Worm (Caenorhabditis elegans): Measurements from ENCODE around the gene C29E4.12.

Gene C29E4.12

DNA sequence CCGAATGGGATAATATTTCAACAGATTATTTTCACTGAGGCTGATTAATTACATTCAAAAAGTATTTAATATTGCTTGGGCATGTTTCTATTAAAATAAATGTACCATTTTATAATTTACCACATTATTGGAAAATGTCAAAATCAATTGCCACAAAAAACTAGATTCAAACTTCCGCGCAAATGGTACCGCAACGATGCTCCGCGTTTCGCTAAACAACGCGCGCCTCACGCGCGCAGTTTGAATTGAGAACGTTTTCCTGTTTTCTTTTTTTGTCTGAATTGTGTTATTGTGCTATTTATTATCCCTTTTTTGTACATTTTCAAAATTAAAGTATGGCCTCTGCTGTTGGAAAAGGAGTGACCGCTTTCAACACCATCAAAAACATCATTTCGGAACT, at the start of gene C29E4.12:
Gene C29E4.12 (plus strand): TSS at position 333 of the 400 bp plus-strand sequence.
- TF ChIP-seq B0310.2 (tag; optimal IDR thresholded peaks at IDR 0.05) (no peak), flt-1 (GFP tag; IDR thresholded peaks at IDR 0.05) (no peak), hmbx-1 (tag; optimal IDR thresholded peaks at IDR 0.05) (no peak), tra-4 (tag; optimal IDR thresholded peaks at IDR 0.05) (no peak), sea-1 (GFP tag; conservative IDR thresholded peaks at IDR 0.05) (no peak), scrt-1 (GFP tag; IDR thresholded peaks at IDR 0.05) (no peak), ama-1 (optimal IDR thresholded peaks at IDR 0.05) (no peak), aly-1 (tag; optimal IDR thresholded peaks at IDR 0.05) (no peak), ets-7 (tag; optimal IDR thresholded peaks at IDR 0.05) (no peak), hmg-4 (GFP tag; optimal IDR thresholded peaks at IDR 0.05) (no peak), F13C5.2 (tag; optimal IDR thresholded peaks at IDR 0.05) (no peak), tbx-37 (GFP tag; conservative IDR thresholded peaks at IDR 0.05) (no peak; the same call in 1 of the 2 replicates)

DNA sequence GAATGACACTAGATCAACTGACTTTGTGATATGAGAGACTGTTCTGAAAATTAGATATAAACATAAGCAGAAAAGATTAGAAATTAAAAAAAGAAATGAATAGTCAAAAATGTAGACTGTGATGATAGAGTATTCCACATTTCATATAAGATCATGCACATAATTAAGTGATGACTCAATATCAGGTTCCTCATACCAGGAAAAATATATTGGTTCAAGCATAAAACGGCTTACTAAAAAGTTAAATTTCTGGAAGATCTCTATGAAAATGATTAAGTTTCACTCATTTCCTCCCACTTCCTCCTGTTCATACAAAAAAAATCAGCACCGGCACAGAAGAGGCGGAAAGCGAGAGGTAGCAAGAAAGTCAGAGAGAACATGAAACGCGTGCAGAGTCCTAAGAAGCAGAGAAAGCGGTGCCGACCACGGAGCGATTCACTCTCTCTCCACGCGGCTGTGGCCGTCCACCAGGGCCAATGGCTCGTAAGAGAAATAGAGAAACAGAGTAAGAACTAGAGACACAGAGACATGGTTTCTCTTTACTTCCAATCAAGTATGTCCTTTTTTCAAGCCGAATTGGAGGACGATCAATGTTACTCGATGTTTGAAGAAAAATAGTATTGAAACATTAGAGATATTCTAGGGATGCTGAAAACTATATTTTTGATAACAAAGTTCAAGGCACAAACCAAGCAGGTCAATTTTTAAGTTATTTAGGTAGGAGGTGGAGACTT, 49.2 kb upstream of the C29E4.12 start, which contains the start of the genes ZK688.5 and fahd-1:
Gene ZK688.5 (minus strand): TSS at position 51 of the 734 bp plus-strand sequence.
Gene fahd-1 (plus strand): TSS at position 684 of the 734 bp plus-strand sequence.
- TF ChIP-seq F13C5.2 (tag; optimal IDR thresholded peaks at IDR 0.05) (peak; percentile 10), ceh-36 (tag; optimal IDR thresholded peaks at IDR 0.05) (no peak), sea-1 (GFP tag; conservative IDR thresholded peaks at IDR 0.05) (peak; percentile 58; the same call in 1 of the 2 replicates), ceh-13 (GFP tag; optimal IDR thresholded peaks at IDR 0.05) (no peak)

DNA sequence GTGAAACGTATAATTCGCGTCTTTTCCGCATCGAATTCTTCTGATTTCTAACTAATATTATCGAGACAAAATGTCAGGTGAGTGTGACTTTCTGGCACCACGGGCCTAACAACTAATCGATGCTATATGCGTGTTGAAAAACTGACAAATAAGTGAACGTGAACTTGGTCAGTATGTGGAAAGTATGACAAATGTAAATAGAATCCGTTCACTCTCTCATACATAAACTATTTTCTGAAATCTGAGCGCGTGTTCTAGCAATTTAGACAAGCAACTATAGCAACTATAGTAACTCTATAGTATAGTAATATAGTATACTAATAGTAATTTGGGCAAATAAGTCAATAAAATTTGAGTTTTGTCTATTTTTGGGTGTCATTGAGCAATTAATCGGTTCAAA, 48.6 kb upstream of the C29E4.12 start:
- TF ChIP-seq hmbx-1 (tag; optimal IDR thresholded peaks at IDR 0.05) = no peak
- TF ChIP-seq sea-1 (GFP tag; conservative IDR thresholded peaks at IDR 0.05) = no peak
- TF ChIP-seq ets-7 (tag; optimal IDR thresholded peaks at IDR 0.05) = no peak
- TF ChIP-seq tbx-11 (GFP tag; IDR thresholded peaks at IDR 0.05) = no peak
- no peak for TF ChIP-seq scrt-1 (GFP tag; IDR thresholded peaks at IDR 0.05)
- TF ChIP-seq hmg-4 (GFP tag; optimal IDR thresholded peaks at IDR 0.05) = no peak
- no peak for TF ChIP-seq ceh-36 (tag; optimal IDR thresholded peaks at IDR 0.05)
- TF ChIP-seq hnd-1 (tag; optimal IDR thresholded peaks at IDR 0.05) = no peak
- no peak for TF ChIP-seq aly-1 (tag; optimal IDR thresholded peaks at IDR 0.05)
- no peak for TF ChIP-seq pes-1 (GFP tag; IDR thresholded peaks at IDR 0.05)
- no peak for TF ChIP-seq tbx-37 (GFP tag; conservative IDR thresholded peaks at IDR 0.05)
- no peak for TF ChIP-seq ceh-13 (GFP tag; optimal IDR thresholded peaks at IDR 0.05)
- no peak for TF ChIP-seq ama-1 (optimal IDR thresholded peaks at IDR 0.05)
- no peak for TF ChIP-seq B0310.2 (tag; optimal IDR thresholded peaks at IDR 0.05)
- no peak for TF ChIP-seq tra-4 (tag; optimal IDR thresholded peaks at IDR 0.05)
- TF ChIP-seq flt-1 (GFP tag; IDR thresholded peaks at IDR 0.05) = no peak
- TF ChIP-seq F13C5.2 (tag; optimal IDR thresholded peaks at IDR 0.05) = no peak

DNA sequence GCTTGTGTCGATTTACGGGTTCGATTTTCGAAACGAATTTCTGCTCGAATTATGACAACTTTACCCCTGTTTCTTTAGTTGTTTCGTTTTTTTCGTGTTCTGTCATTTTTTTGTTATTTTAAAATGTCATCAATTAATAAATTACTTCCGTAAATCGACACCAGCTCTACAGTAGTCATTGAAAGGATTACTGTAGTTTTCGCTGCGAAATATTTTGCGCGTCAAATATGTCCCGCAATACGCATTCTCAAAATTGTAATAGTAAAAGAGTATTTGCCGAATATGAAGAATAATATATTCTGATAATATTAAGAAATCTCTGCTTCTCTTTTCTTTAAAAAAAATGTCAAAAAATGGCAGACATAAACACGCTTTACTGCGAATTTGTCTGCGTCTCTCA, 47.7 kb upstream of the C29E4.12 start:
- TF ChIP-seq ceh-13 (GFP tag; optimal IDR thresholded peaks at IDR 0.05) (no peak), B0310.2 (tag; optimal IDR thresholded peaks at IDR 0.05) (no peak), scrt-1 (GFP tag; IDR thresholded peaks at IDR 0.05) (no peak), aly-1 (tag; optimal IDR thresholded peaks at IDR 0.05) (no peak), ceh-36 (tag; optimal IDR thresholded peaks at IDR 0.05) (no peak), tra-4 (tag; optimal IDR thresholded peaks at IDR 0.05) (no peak), tbx-37 (GFP tag; conservative IDR thresholded peaks at IDR 0.05) (no peak), flt-1 (GFP tag; IDR thresholded peaks at IDR 0.05) (no peak), pes-1 (GFP tag; IDR thresholded peaks at IDR 0.05) (no peak), ama-1 (optimal IDR thresholded peaks at IDR 0.05) (no peak), tbx-11 (GFP tag; IDR thresholded peaks at IDR 0.05) (no peak), hnd-1 (tag; optimal IDR thresholded peaks at IDR 0.05) (no peak), hmg-4 (GFP tag; optimal IDR thresholded peaks at IDR 0.05) (no peak), F13C5.2 (tag; optimal IDR thresholded peaks at IDR 0.05) (no peak)

DNA sequence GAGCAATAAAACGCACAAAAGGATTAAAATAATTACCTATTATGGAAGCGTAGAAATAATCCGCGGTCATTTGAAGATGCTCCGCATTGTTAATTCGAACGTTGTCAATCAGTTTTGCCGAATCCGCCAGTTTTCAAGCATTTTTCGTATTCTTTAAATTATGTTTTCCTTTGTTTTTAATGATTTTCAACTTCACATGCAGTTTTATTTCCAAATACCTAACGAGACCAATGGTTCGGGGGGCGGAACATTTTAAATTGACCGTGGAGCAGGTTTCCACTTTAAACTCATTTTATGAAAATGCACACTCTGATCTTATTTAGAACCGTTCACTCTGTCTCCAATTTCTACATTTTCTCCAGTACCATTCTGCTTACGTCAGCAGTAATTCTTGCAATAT, 46.2 kb upstream of the C29E4.12 start, which contains the start of gene ZK688.4:
Gene ZK688.4 (plus strand): TSS at position 301 of the 400 bp plus-strand sequence.
- TF ChIP-seq B0310.2 (tag; optimal IDR thresholded peaks at IDR 0.05) (no peak), hmbx-1 (tag; optimal IDR thresholded peaks at IDR 0.05) (no peak), hmg-4 (GFP tag; optimal IDR thresholded peaks at IDR 0.05) (no peak), scrt-1 (GFP tag; IDR thresholded peaks at IDR 0.05) (no peak), ceh-36 (tag; optimal IDR thresholded peaks at IDR 0.05) (no peak), aly-1 (tag; optimal IDR thresholded peaks at IDR 0.05) (no peak), tra-4 (tag; optimal IDR thresholded peaks at IDR 0.05) (no peak), F13C5.2 (tag; optimal IDR thresholded peaks at IDR 0.05) (no peak), sea-1 (GFP tag; conservative IDR thresholded peaks at IDR 0.05) (no peak), ets-7 (tag; optimal IDR thresholded peaks at IDR 0.05) (no peak), flt-1 (GFP tag; IDR thresholded peaks at IDR 0.05) (no peak), pes-1 (GFP tag; IDR thresholded peaks at IDR 0.05) (no peak), ceh-13 (GFP tag; optimal IDR thresholded peaks at IDR 0.05) (no peak), ama-1 (optimal IDR thresholded peaks at IDR 0.05) (no peak), hnd-1 (tag; optimal IDR thresholded peaks at IDR 0.05) (no peak), tbx-11 (GFP tag; IDR thresholded peaks at IDR 0.05) (no peak), tbx-37 (GFP tag; conservative IDR thresholded peaks at IDR 0.05) (no peak)

DNA sequence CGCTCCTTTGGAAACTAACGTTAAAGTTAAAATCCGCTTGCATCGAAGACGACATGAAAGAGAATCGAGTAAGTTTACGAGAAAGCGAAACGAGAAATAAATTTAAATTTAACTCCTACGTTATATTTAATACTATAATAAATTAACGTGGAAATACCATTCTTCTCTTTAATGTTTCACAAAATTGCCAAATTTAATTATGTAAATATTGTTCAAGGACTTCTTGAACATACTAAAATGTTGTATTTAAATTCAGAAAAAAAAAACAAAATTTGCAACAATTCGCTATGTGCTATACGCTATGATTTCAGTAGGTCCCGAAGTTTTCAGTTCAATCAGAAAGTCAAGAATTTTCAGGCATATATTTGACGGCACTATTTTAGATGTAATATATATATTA, 44.0 kb upstream of the C29E4.12 start, which contains the start of gene ZK688.10:
Gene ZK688.10 (minus strand): TSS at position 101 of the 400 bp plus-strand sequence.
- no peak for TF ChIP-seq flt-1 (GFP tag; IDR thresholded peaks at IDR 0.05)
- no peak for TF ChIP-seq tbx-37 (GFP tag; conservative IDR thresholded peaks at IDR 0.05)
- no peak for TF ChIP-seq B0310.2 (tag; optimal IDR thresholded peaks at IDR 0.05)
- no peak for TF ChIP-seq hmbx-1 (tag; optimal IDR thresholded peaks at IDR 0.05)

DNA sequence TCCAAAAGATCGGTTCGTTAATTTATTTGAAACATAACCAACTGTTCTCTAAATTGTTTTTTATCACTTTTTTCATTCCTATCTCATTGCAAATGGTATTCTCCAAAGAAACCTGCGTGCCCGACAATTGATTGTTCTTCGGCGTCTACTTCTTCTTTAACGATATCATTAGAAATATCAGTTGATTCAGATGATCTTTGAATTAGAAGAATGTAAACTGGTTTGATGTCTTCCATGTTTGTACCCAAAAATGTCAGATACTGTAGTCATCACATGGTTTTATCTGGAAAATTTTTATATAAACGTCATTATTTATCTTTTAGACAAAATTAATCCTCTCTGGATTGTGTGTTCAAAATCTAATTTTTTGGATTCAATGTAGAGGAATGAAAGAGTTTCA, 43.2 kb upstream of the C29E4.12 start:
- TF ChIP-seq sea-1 (GFP tag; conservative IDR thresholded peaks at IDR 0.05) (no peak), aly-1 (tag; optimal IDR thresholded peaks at IDR 0.05) (no peak), flt-1 (GFP tag; IDR thresholded peaks at IDR 0.05) (no peak), scrt-1 (GFP tag; IDR thresholded peaks at IDR 0.05) (no peak), B0310.2 (tag; optimal IDR thresholded peaks at IDR 0.05) (no peak), pes-1 (GFP tag; IDR thresholded peaks at IDR 0.05) (no peak), ceh-36 (tag; optimal IDR thresholded peaks at IDR 0.05) (no peak), hnd-1 (tag; optimal IDR thresholded peaks at IDR 0.05) (no peak)

Data from whole organism, early embryonic.